In genomic region chrX:5715831-5716364, ce11 we compare ENCODE assay signal across 4 worm cellular contexts.
TF ChIP-seq lines count a peak whose summit lies in the region.

No protein-coding gene starts in this region.

TF ChIP-seq in whole organism, L1 larva, 84 proteins besides CTCF, POLR2A, EP300 and RAD21:
- no peak for TF ChIP-seq jun-1 (tag; optimal IDR thresholded peaks at IDR 0.05; lab: Kevin White, UChicago)
- peak; percentile 22 for TF ChIP-seq elt-2 (tag; optimal IDR thresholded peaks at IDR 0.05; lab: Kevin White, UChicago)
- TF ChIP-seq efl-1 (optimal IDR thresholded peaks at IDR 0.05; lab: Kevin White, UChicago), result no peak
- peak in 1 of 2 experiments; percentile 18 for TF ChIP-seq efl-1 (GFP tag; optimal IDR thresholded peaks at IDR 0.05 in 1 of 2; lab: Kevin White, UChicago)

TF ChIP-seq in whole organism, L2 larva, 48 proteins besides CTCF, POLR2A, EP300 and RAD21:
- peak; percentile 15 for TF ChIP-seq fos-1 (tag; optimal IDR thresholded peaks at IDR 0.05; lab: Kevin White, UChicago)
- TF ChIP-seq ceh-16 (tag; optimal IDR thresholded peaks at IDR 0.05; lab: Kevin White, UChicago), result no peak

TF ChIP-seq in whole organism, L3 larva, 47 proteins besides CTCF, POLR2A, EP300 and RAD21:
- no peak for TF ChIP-seq nfya-1 (tag; optimal IDR thresholded peaks at IDR 0.05; lab: Kevin White, UChicago; ENCODE audit: insufficient read depth)
- TF ChIP-seq ama-1 (optimal IDR thresholded peaks at IDR 0.05; lab: Kevin White, UChicago), result no peak
- no peak for TF ChIP-seq nhr-237 (tag; optimal IDR thresholded peaks at IDR 0.05; lab: Kevin White, UChicago)
- no peak for TF ChIP-seq mml-1 (tag; optimal IDR thresholded peaks at IDR 0.05; lab: Kevin White, UChicago)
- no peak for TF ChIP-seq snpc-4 (tag; optimal IDR thresholded peaks at IDR 0.05; lab: Kevin White, UChicago)
- TF ChIP-seq ztf-4 (tag; optimal IDR thresholded peaks at IDR 0.05; lab: Kevin White, UChicago), result no peak
- TF ChIP-seq elt-2 (tag; optimal IDR thresholded peaks at IDR 0.05; lab: Kevin White, UChicago), result peak; percentile 28
- TF ChIP-seq sea-2 (GFP tag; optimal IDR thresholded peaks at IDR 0.05; lab: Kevin White, UChicago), result no peak

TF ChIP-seq in whole organism, L4 larva, 104 proteins besides CTCF, POLR2A, EP300 and RAD21:
- TF ChIP-seq ceh-20 (GFP tag; IDR thresholded peaks at IDR 0.05; lab: Robert Waterston, UW) (no peak), aha-1 (tag; lab: Kevin White, UChicago) (peak; percentile 81), nhr-28 (tag; optimal IDR thresholded peaks at IDR 0.05; lab: Kevin White, UChicago) (peak; percentile 97), daf-16 (GFP tag; optimal IDR thresholded peaks at IDR 0.05; lab: Kevin White, UChicago) (no peak), daf-16 (tag; optimal IDR thresholded peaks at IDR 0.05; lab: Kevin White, UChicago) (peak; percentile 64)
TF ChIP-seq in whole organism, L4 larva: peak in this region for 3.

Comparison
In these comparisons a context has a peak if more than half of its experiments do, and no peak if none do; other contexts are left out.
1. Of the 29 proteins assayed by ChIP-seq in both whole organism, L4 larva and whole organism, L1 larva: peak only in whole organism, L4 larva: aha-1 and nhr-28; only in whole organism, L1 larva: none; in both: none; in neither: 27.